Fruit fly (Drosophila melanogaster) whole organism, embryonic: ENCODE measurements around the gene Pnn.

Source experiments
- Atf-2 ChIP-seq: fragments of 200-800 bp; sonication (Bioruptor generic); optimal IDR thresholded peaks from 2 replicates; lab custom pipeline; 2016; ENCODE audit warnings: missing biosample characterization, missing genetic modification characterization
- CG10959 ChIP-seq: fragments of 200-800 bp; sonication (Bioruptor generic); IDR thresholded peaks from 2 replicates; pipeline ENCODE4 v1.3.6; 2022; ENCODE audit warnings: missing biosample characterization, missing genetic modification characterization
- CG11398 ChIP-seq: fragments of 200-800 bp; sonication (Bioruptor generic); optimal IDR thresholded peaks from 2 replicates; lab custom pipeline; 2016; ENCODE audit warnings: missing biosample characterization, missing genetic modification characterization
- CG13624 ChIP-seq: fragments of 200-800 bp; sonication (Bioruptor generic); optimal IDR thresholded peaks from 2 replicates; lab custom pipeline; 2016; ENCODE audit warnings: missing biosample characterization, missing genetic modification characterization
- CG15011 ChIP-seq: fragments of 200-800 bp; sonication (Bioruptor generic); optimal IDR thresholded peaks from 3 replicates; lab custom pipeline; 2018; ENCODE audit warnings: missing biosample characterization, mild to moderate bottlenecking, missing genetic modification characterization
- CG1529 ChIP-seq: fragments of 200-800 bp; sonication (Bioruptor generic); optimal IDR thresholded peaks from 3 replicates; lab custom pipeline; 2018; ENCODE audit warnings: missing biosample characterization, missing genetic modification characterization
- CG15696 ChIP-seq: fragments of 200-800 bp; sonication (Bioruptor generic); optimal IDR thresholded peaks from 2 replicates; lab custom pipeline; 2019; ENCODE audit warnings: missing biosample characterization, mild to moderate bottlenecking, missing genetic modification characterization, moderate library complexity
- CG1602 ChIP-seq: fragments of 200-800 bp; sonication (Bioruptor generic); optimal IDR thresholded peaks from 3 replicates; lab custom pipeline; 2016; ENCODE audit warnings: missing biosample characterization, missing genetic modification characterization
- CG1647 ChIP-seq: fragments of 200-800 bp; sonication (Bioruptor generic); optimal IDR thresholded peaks from 3 replicates; lab custom pipeline; 2016; ENCODE audit warnings: missing biosample characterization, missing genetic modification characterization
- CG2202 ChIP-seq: fragments of 200-800 bp; sonication (Bioruptor generic); optimal IDR thresholded peaks from 2 replicates; lab custom pipeline; 2018; ENCODE audit warnings: missing biosample characterization, mild to moderate bottlenecking, missing genetic modification characterization
- CG30020 ChIP-seq: fragments of 200-800 bp; optimal IDR thresholded peaks from 2 replicates; lab custom pipeline; 2019; ENCODE audit warnings: missing biosample characterization, mild to moderate bottlenecking, missing genetic modification characterization, moderate library complexity
- CG3065 ChIP-seq: fragments of 200-800 bp; sonication (Bioruptor generic); optimal IDR thresholded peaks from 2 replicates; lab custom pipeline; 2016; ENCODE audit warnings: missing biosample characterization, missing genetic modification characterization
- CG32767 ChIP-seq: fragments of 200-800 bp; sonication (Bioruptor generic); IDR thresholded peaks from 2 replicates; pipeline ENCODE4 v1.3.6; 2022; ENCODE audit warnings: missing biosample characterization, missing genetic modification characterization
- CG33557 ChIP-seq: fragments of 200-800 bp; sonication (Bioruptor generic); optimal IDR thresholded peaks from 2 replicates; lab custom pipeline; 2019; ENCODE audit warnings: missing biosample characterization, mild to moderate bottlenecking, missing genetic modification characterization, moderate library complexity
- CG43689 ChIP-seq: fragments of 200-800 bp; sonication (Bioruptor generic); IDR thresholded peaks from 2 replicates; pipeline ENCODE4 v1.3.6; 2022; ENCODE audit warnings: missing biosample characterization, missing genetic modification characterization
- CG4617 ChIP-seq: fragments of 200-800 bp; sonication (Bioruptor generic); optimal IDR thresholded peaks from 3 replicates; lab custom pipeline; 2016; ENCODE audit warnings: missing biosample characterization, missing genetic modification characterization, borderline replicate concordance
- CG4707 ChIP-seq: fragments of 200-800 bp; sonication (Bioruptor generic); optimal IDR thresholded peaks from 2 replicates; lab custom pipeline; 2018; ENCODE audit warnings: missing biosample characterization, mild to moderate bottlenecking, missing genetic modification characterization, moderate library complexity
- CG6272 ChIP-seq: fragments of 200-800 bp; sonication (Bioruptor generic); IDR thresholded peaks from 2 replicates; pipeline ENCODE4 v1.3.6; 2022; ENCODE audit warnings: missing biosample characterization, missing genetic modification characterization
- CG6689 ChIP-seq: fragments of 200-800 bp; sonication (Bioruptor generic); IDR thresholded peaks from 2 replicates; pipeline ENCODE4 v1.3.6; 2022; ENCODE audit warnings: missing biosample characterization, missing genetic modification characterization
- CG7271 ChIP-seq: fragments of 200-800 bp; sonication (Bioruptor generic); optimal IDR thresholded peaks from 2 replicates; lab custom pipeline; 2018; ENCODE audit warnings: missing biosample characterization, mild to moderate bottlenecking, missing genetic modification characterization, moderate library complexity
- CG8388 ChIP-seq: fragments of 200-800 bp; sonication (Bioruptor generic); optimal IDR thresholded peaks from 2 replicates; lab custom pipeline; 2019; ENCODE audit warnings: missing biosample characterization, mild to moderate bottlenecking, missing genetic modification characterization, moderate library complexity
- D19A ChIP-seq: fragments of 200-800 bp; optimal IDR thresholded peaks from 3 replicates; lab custom pipeline; 2019; ENCODE audit warnings: missing biosample characterization, mild to moderate bottlenecking, missing genetic modification characterization, moderate library complexity
- Dp ChIP-seq: fragments of 200-800 bp; sonication (Bioruptor generic); optimal IDR thresholded peaks from 2 replicates; lab custom pipeline; 2018; ENCODE audit warnings: missing biosample characterization, mild to moderate bottlenecking, missing genetic modification characterization, moderate library complexity
- Drgx ChIP-seq: fragments of 200-800 bp; sonication (Bioruptor generic); IDR thresholded peaks from 2 replicates; pipeline ENCODE4 v1.3.6; 2022; ENCODE audit warnings: missing biosample characterization, missing genetic modification characterization
- HLH3B ChIP-seq: fragments of 200-800 bp; sonication (Bioruptor generic); IDR thresholded peaks from 2 replicates; pipeline ENCODE4 v1.3.6; 2022; ENCODE audit warnings: missing biosample characterization, missing genetic modification characterization
- Jarid2 ChIP-seq: fragments of 200-800 bp; sonication (Bioruptor generic); optimal IDR thresholded peaks from 3 replicates; lab custom pipeline; 2017; ENCODE audit warnings: mild to moderate bottlenecking, missing biosample characterization, missing genetic modification reagents, missing genetic modification characterization
- Neu2 ChIP-seq: fragments of 200-800 bp; sonication (Bioruptor generic); optimal IDR thresholded peaks from 3 replicates; lab custom pipeline; 2016; ENCODE audit warnings: missing biosample characterization, missing genetic modification characterization, borderline replicate concordance
- Nf-YB ChIP-seq: fragments of 200-800 bp; sonication (Bioruptor generic); optimal IDR thresholded peaks from 3 replicates; lab custom pipeline; 2019; ENCODE audit warnings: missing biosample characterization, mild to moderate bottlenecking, missing genetic modification characterization, moderate library complexity
- Nf-YC ChIP-seq: fragments of 200-800 bp; optimal IDR thresholded peaks from 3 replicates; lab custom pipeline; 2019; ENCODE audit warnings: missing biosample characterization, mild to moderate bottlenecking, missing genetic modification characterization, moderate library complexity
- Ptx1 ChIP-seq: fragments of 200-800 bp; sonication (Bioruptor generic); IDR thresholded peaks from 2 replicates; pipeline ENCODE4 v1.3.6; 2022; ENCODE audit warnings: missing biosample characterization, missing genetic modification characterization
- Spps ChIP-seq: fragments of 200-800 bp; sonication (Bioruptor generic); optimal IDR thresholded peaks from 2 replicates; lab custom pipeline; 2018; ENCODE audit warnings: missing biosample characterization, mild to moderate bottlenecking, missing genetic modification characterization
- Ssrp ChIP-seq: fragments of 200-800 bp; sonication (Bioruptor generic); optimal IDR thresholded peaks from 2 replicates; lab custom pipeline; 2018; ENCODE audit warnings: missing biosample characterization, mild to moderate bottlenecking, missing genetic modification characterization, moderate library complexity
- Trl ChIP-seq, 3 experiments: fragments of >200 bp in 2 of 3; fragments of 200-800 bp in 1 of 3; sonication (Bioruptor generic) in 1 of 3; optimal IDR thresholded peaks; 2 replicates in 1 of 3; 3 replicates in 2 of 3; lab custom pipeline; 2016 to 2017; ENCODE audit warnings: missing biosample characterization in 1 of 3, missing genetic modification characterization in 1 of 3
- ato ChIP-seq: fragments of 200-800 bp; sonication (Bioruptor generic); IDR thresholded peaks from 2 replicates; pipeline ENCODE4 v1.3.6; 2022; ENCODE audit warnings: missing biosample characterization, missing genetic modification characterization; ENCODE audit not compliant: partially characterized antibody
- az2 ChIP-seq: fragments of 200-800 bp; sonication (Bioruptor generic); optimal IDR thresholded peaks from 3 replicates; lab custom pipeline; 2016; ENCODE audit warnings: missing biosample characterization, missing genetic modification characterization
- cas ChIP-seq: fragments of 200-800 bp; sonication (Bioruptor generic); IDR thresholded peaks from 2 replicates; pipeline ENCODE4 v1.3.6; 2022; ENCODE audit warnings: missing biosample characterization, missing genetic modification characterization
- dati ChIP-seq: fragments of 200-800 bp; sonication (Bioruptor generic); IDR thresholded peaks from 2 replicates; pipeline ENCODE4 v1.3.6; 2022; ENCODE audit warnings: missing biosample characterization, missing genetic modification characterization
- dm ChIP-seq: fragments of 200-800 bp; sonication (Bioruptor generic); optimal IDR thresholded peaks from 3 replicates; lab custom pipeline; 2016; ENCODE audit warnings: missing biosample characterization, missing genetic modification characterization
- dmrt99B ChIP-seq: fragments of 200-800 bp; sonication (Bioruptor generic); optimal IDR thresholded peaks from 2 replicates; lab custom pipeline; 2018; ENCODE audit warnings: missing biosample characterization, mild to moderate bottlenecking, missing genetic modification characterization, moderate library complexity
- eve ChIP-seq, 2 experiments: fragments of >200 bp; optimal IDR thresholded peaks; 2 replicates each; lab custom pipeline; 2017; ENCODE audit warnings: missing biosample characterization in 2 of 2, missing genetic modification characterization in 2 of 2
- gro ChIP-seq: fragments of 200-800 bp; sonication (Bioruptor generic); optimal IDR thresholded peaks from 2 replicates; lab custom pipeline; 2016; ENCODE audit warnings: missing biosample characterization, missing genetic modification characterization
- her ChIP-seq: fragments of 200-800 bp; sonication (Bioruptor generic); optimal IDR thresholded peaks from 2 replicates; lab custom pipeline; 2016; ENCODE audit warnings: missing biosample characterization, missing genetic modification characterization
- insv ChIP-seq, 2 experiments: fragments of 200-800 bp; sonication (Bioruptor generic); optimal IDR thresholded peaks; 3 replicates each; lab custom pipeline; 2016 to 2018; ENCODE audit warnings: missing biosample characterization in 2 of 2, missing genetic modification characterization in 2 of 2
- pfk ChIP-seq: fragments of 200-800 bp; sonication (Bioruptor generic); optimal IDR thresholded peaks from 2 replicates; lab custom pipeline; 2018; ENCODE audit warnings: missing biosample characterization, mild to moderate bottlenecking, missing genetic modification characterization, moderate library complexity
- pros ChIP-seq: fragments of 200-800 bp; sonication (Bioruptor generic); optimal IDR thresholded peaks from 3 replicates; lab custom pipeline; 2019; ENCODE audit warnings: missing biosample characterization, mild to moderate bottlenecking, missing genetic modification characterization, moderate library complexity
- psq ChIP-seq: fragments of 200-800 bp; sonication (Bioruptor generic); optimal IDR thresholded peaks from 2 replicates; lab custom pipeline; 2017; ENCODE audit warnings: missing biosample characterization, missing genetic modification characterization
- sug ChIP-seq: fragments of 200-800 bp; optimal IDR thresholded peaks from 2 replicates; lab custom pipeline; 2019; ENCODE audit warnings: missing biosample characterization, mild to moderate bottlenecking, missing genetic modification characterization, moderate library complexity
- tio ChIP-seq: fragments of 200-800 bp; sonication (Bioruptor generic); optimal IDR thresholded peaks from 2 replicates; lab custom pipeline; 2017; ENCODE audit warnings: missing biosample characterization, missing genetic modification characterization, inconsistent platforms
- trem ChIP-seq: fragments of 200-800 bp; optimal IDR thresholded peaks from 3 replicates; lab custom pipeline; 2019; ENCODE audit warnings: missing biosample characterization, mild to moderate bottlenecking, missing genetic modification characterization, moderate library complexity
- trh ChIP-seq: fragments of 200-800 bp; sonication (Bioruptor generic); optimal IDR thresholded peaks from 2 replicates; lab custom pipeline; 2016; ENCODE audit warnings: missing biosample characterization, missing genetic modification characterization
- usp ChIP-seq: fragments of >200 bp; optimal IDR thresholded peaks from 2 replicates; lab custom pipeline; 2017; ENCODE audit warnings: missing biosample characterization, missing genetic modification characterization

Gene Pnn

dm6 chr3R:9702567-9702966, 38.1 kb upstream of the Pnn start (continued):
- TF ChIP-seq CG7271 (tag; lab: Kevin White, UChicago) (peak; percentile 87), cas (GFP tag; lab: Robert Waterston, UW) (no peak), Ptx1 (GFP tag; lab: Robert Waterston, UW) (no peak), CG10959 (no peak), Trl (optimal IDR thresholded peaks at IDR 0.05; lab: Kevin White, UChicago) (no peak), Trl (GFP tag; optimal IDR thresholded peaks at IDR 0.05; lab: Kevin White, UChicago) (peak; percentile 81), trem (peak; percentile 83), CG6272 (peak; percentile 82), tio (no peak), CG15696 (tag; lab: Kevin White, UChicago) (peak; percentile 69), usp (GFP tag; lab: Kevin White, UChicago) (no peak), CG1529 (GFP tag; lab: Kevin White, UChicago) (peak; percentile 85), CG11398 (peak; percentile 72), ato (no peak), CG1647 (GFP tag; lab: Kevin White, UChicago) (peak; percentile 78), Atf-2 (peak; percentile 84), Drgx (GFP tag; lab: Robert Waterston, UW) (no peak), CG15011 (GFP tag; lab: Kevin White, UChicago) (peak; percentile 86), CG4707 (GFP tag; lab: Kevin White, UChicago) (peak; percentile 81), Dp (GFP tag; lab: Kevin White, UChicago) (no peak), dati (GFP tag; lab: Robert Waterston, UW) (no peak), Jarid2 (peak; percentile 76), trh (GFP tag; lab: Kevin White, UChicago) (peak; percentile 45), insv (GFP tag; optimal IDR thresholded peaks at IDR 0.05; lab: Kevin White, UChicago) (peak in 1 of 2 experiments; percentile 33), dm (GFP tag; lab: Kevin White, UChicago) (peak; percentile 67), CG32767 (GFP tag; lab: Robert Waterston, UW) (no peak), her (peak; percentile 76), CG13624 (peak; percentile 87), HLH3B (GFP tag; lab: Robert Waterston, UW) (no peak), eve (GFP tag; optimal IDR thresholded peaks at IDR 0.05; lab: Kevin White, UChicago) (no peak), Nf-YB (GFP tag; lab: Kevin White, UChicago) (peak; percentile 76), CG30020 (tag; lab: Kevin White, UChicago) (peak; percentile 17), CG3065 (peak; percentile 69), Ssrp (peak; percentile 86), pros (GFP tag; lab: Kevin White, UChicago) (no peak), D19A (peak; percentile 79), CG33557 (GFP tag; lab: Kevin White, UChicago) (peak; percentile 42), gro (peak; percentile 89), Spps (tag; lab: Kevin White, UChicago) (peak; percentile 61), az2 (GFP tag; lab: Kevin White, UChicago) (peak; percentile 89), pfk (no peak), CG6689 (GFP tag; lab: Robert Waterston, UW) (no peak), CG43689 (GFP tag; lab: Robert Waterston, UW) (no peak), CG1602 (GFP tag; lab: Kevin White, UChicago) (peak; percentile 78), CG4617 (peak; percentile 51), Nf-YC (tag; lab: Kevin White, UChicago) (peak; percentile 27), dmrt99B (tag; lab: Kevin White, UChicago) (peak; percentile 93), CG8388 (peak; percentile 88), Neu2 (no peak), CG2202 (tag; lab: Kevin White, UChicago) (peak; percentile 81), psq (GFP tag; lab: Kevin White, UChicago) (peak; percentile 74), sug (tag; lab: Kevin White, UChicago) (peak; percentile 60)
